Fruit fly (Drosophila melanogaster): Measurements from ENCODE around the gene CG15211.

The CG15211 gene

dm6 chrX:10771856-10772592 lies at the start of gene CG15211 (continued):
- TF ChIP-seq CG3995 (GFP tag; optimal IDR thresholded peaks at IDR 0.05) (no peak), sqz (GFP tag; optimal IDR thresholded peaks at IDR 0.05) (peak; percentile 84), dysf (GFP tag; IDR thresholded peaks at IDR 0.05) (peak; percentile 74), fd64A (GFP tag; optimal IDR thresholded peaks at IDR 0.05) (no peak), CG1529 (GFP tag; optimal IDR thresholded peaks at IDR 0.05) (peak; percentile 74), Sox102F (GFP tag; optimal IDR thresholded peaks at IDR 0.05) (peak; percentile 82), CG10267 (tag; optimal IDR thresholded peaks at IDR 0.05) (peak; percentile 71), CG4730 (GFP tag; IDR thresholded peaks at IDR 0.05) (peak; percentile 47; the same call in 1 of the 2 replicates), oc (tag; optimal IDR thresholded peaks at IDR 0.05) (peak; percentile 82), CG16815 (GFP tag; optimal IDR thresholded peaks at IDR 0.05) (peak; percentile 30), pros (GFP tag; optimal IDR thresholded peaks at IDR 0.05) (no peak), chn (GFP tag; optimal IDR thresholded peaks at IDR 0.05) (peak; percentile 30), CG17829 (tag; optimal IDR thresholded peaks at IDR 0.05) (peak; percentile 79), CG18262 (tag; optimal IDR thresholded peaks at IDR 0.05) (peak; percentile 85), MTF-1 (GFP tag; optimal IDR thresholded peaks at IDR 0.05; ENCODE audit: borderline replicate concordance) (no peak), Vsx1 (GFP tag; optimal IDR thresholded peaks at IDR 0.05) (no peak), onecut (GFP tag; IDR thresholded peaks at IDR 0.05) (peak; percentile 46; the same call in 1 of the 2 replicates), Nf-YB (GFP tag; optimal IDR thresholded peaks at IDR 0.05) (peak; percentile 71), cwo (GFP tag; optimal IDR thresholded peaks at IDR 0.05) (peak; percentile 49), CG9609 (GFP tag; optimal IDR thresholded peaks at IDR 0.05) (peak; percentile 3), CG10462 (GFP tag; optimal IDR thresholded peaks at IDR 0.05) (peak; percentile 8), CG13775 (GFP tag; optimal IDR thresholded peaks at IDR 0.05) (peak; percentile 73), Stat92E (GFP tag; optimal IDR thresholded peaks at IDR 0.05) (no peak), schlank (tag; optimal IDR thresholded peaks at IDR 0.05) (no peak), CG4282 (GFP tag; optimal IDR thresholded peaks at IDR 0.05) (no peak), dimm (GFP tag; IDR thresholded peaks at IDR 0.05) (0 out of 2 replicates have a peak, but pooled peaks have one; percentile 33), CG3726 (GFP tag; IDR thresholded peaks at IDR 0.05) (0 out of 3 replicates have a peak, but pooled peaks have one; percentile 58), CTCF (GFP tag; optimal IDR thresholded peaks at IDR 0.05) (peak; percentile 0), CG2712 (tag; optimal IDR thresholded peaks at IDR 0.05) (peak; percentile 86), shn (GFP tag; optimal IDR thresholded peaks at IDR 0.05) (peak; percentile 20), Fer1 (GFP tag; optimal IDR thresholded peaks at IDR 0.05) (peak; percentile 52), ara (GFP tag; IDR thresholded peaks at IDR 0.05) (peak; percentile 77), abd-A (tag; optimal IDR thresholded peaks at IDR 0.05) (peak; percentile 37), dmrt11E (tag; optimal IDR thresholded peaks at IDR 0.05) (peak; percentile 70), repo (GFP tag; optimal IDR thresholded peaks at IDR 0.05) (peak; percentile 28), HmgZ (tag; optimal IDR thresholded peaks at IDR 0.05) (no peak), CG10654 (GFP tag; optimal IDR thresholded peaks at IDR 0.05) (peak; percentile 53), CG4404 (GFP tag; IDR thresholded peaks at IDR 0.05) (no peak), eve (GFP tag; optimal IDR thresholded peaks at IDR 0.05) (no peak), CG12391 (tag; optimal IDR thresholded peaks at IDR 0.05) (peak; percentile 80), kay (GFP tag; optimal IDR thresholded peaks at IDR 0.05) (peak; percentile 34), CG9437 (GFP tag; optimal IDR thresholded peaks at IDR 0.05) (peak; percentile 70), toy (GFP tag; IDR thresholded peaks at IDR 0.05) (no peak), chm (GFP tag; IDR thresholded peaks at IDR 0.05) (peak; percentile 35), z (GFP tag; IDR thresholded peaks at IDR 0.05) (peak; percentile 89), CG9817 (tag; optimal IDR thresholded peaks at IDR 0.05) (peak; percentile 48), kni (GFP tag; optimal IDR thresholded peaks at IDR 0.05) (peak; percentile 91), Max (GFP tag; optimal IDR thresholded peaks at IDR 0.05) (peak; percentile 37), Rfx (GFP tag; IDR thresholded peaks at IDR 0.05) (peak; percentile 43), pnt (GFP tag; optimal IDR thresholded peaks at IDR 0.05) (no peak)
